Fruit fly (Drosophila melanogaster) whole organism, wandering third instar larva: ENCODE measurements around the gene Eo.

Experiments used
- OdsH ChIP-seq: fragments of 200-800 bp; sonication (Bioruptor generic); optimal IDR thresholded peaks from 2 replicates; lab custom pipeline; 2016; ENCODE audit warnings: missing biosample characterization, mild to moderate bottlenecking, missing genetic modification characterization
- Rel ChIP-seq, 2 experiments: fragments of 200-800 bp; sonication (Bioruptor generic) in 1 of 2; optimal IDR thresholded peaks; 2 replicates in 1 of 2; 3 replicates in 1 of 2; lab custom pipeline; 2016 to 2019; ENCODE audit warnings: mild to moderate bottlenecking in 2 of 2, missing biosample characterization in 2 of 2, missing genetic modification characterization in 2 of 2, moderate library complexity in 1 of 2
- Sp1 ChIP-seq: fragments of 200-800 bp; sonication (Bioruptor generic); optimal IDR thresholded peaks from 3 replicates; lab custom pipeline; 2019; ENCODE audit warnings: missing biosample characterization, mild to moderate bottlenecking, missing genetic modification characterization, moderate library complexity
- br ChIP-seq: fragments of 200-800 bp; sonication (Bioruptor generic); optimal IDR thresholded peaks from 2 replicates; lab custom pipeline; 2016; ENCODE audit warnings: missing biosample characterization, missing genetic modification characterization
- ey ChIP-seq: fragments of 200-800 bp; sonication (Bioruptor generic); optimal IDR thresholded peaks from 2 replicates; lab custom pipeline; 2016; ENCODE audit warnings: missing biosample characterization, missing genetic modification characterization
- h ChIP-seq: fragments of 200-800 bp; sonication (Bioruptor generic); optimal IDR thresholded peaks from 3 replicates; lab custom pipeline; 2016; ENCODE audit warnings: missing biosample characterization, mild to moderate bottlenecking, missing genetic modification characterization
- sage ChIP-seq: fragments of 200-800 bp; sonication (Bioruptor generic); optimal IDR thresholded peaks from 2 replicates; lab custom pipeline; 2016; ENCODE audit warnings: missing biosample characterization, mild to moderate bottlenecking, missing genetic modification characterization

DNA sequence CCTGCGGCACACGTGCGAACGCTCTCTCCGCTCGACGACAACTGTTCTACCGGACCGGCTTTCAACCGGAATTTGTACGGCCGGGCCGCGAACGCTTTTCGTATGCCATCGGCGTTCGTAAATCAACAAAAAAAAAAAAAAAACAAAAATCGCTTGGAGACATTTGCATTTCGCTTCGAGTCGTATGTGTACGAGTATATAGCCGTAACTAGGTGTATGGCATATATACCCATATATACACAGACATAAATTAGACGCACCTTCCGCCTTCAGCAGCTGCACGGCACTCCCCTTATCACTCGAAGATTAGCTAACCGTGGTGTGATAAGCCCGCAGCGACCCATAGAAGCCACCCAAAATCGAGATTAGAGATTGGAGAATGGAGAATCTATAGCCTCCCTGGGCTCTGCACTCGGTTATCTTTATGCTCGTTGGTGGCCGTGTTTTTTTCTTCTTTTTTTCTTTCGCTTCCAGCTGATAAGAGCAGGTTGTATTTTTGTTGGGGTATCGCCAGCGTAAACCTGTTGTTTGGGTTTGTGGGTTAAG lies 13.0 kb downstream of the Eo start, which contains the start of gene CG9512:
- TF ChIP-seq sage (GFP tag; lab: Kevin White, UChicago), result no peak
- no peak for TF ChIP-seq Sp1 (GFP tag; lab: Kevin White, UChicago)
- TF ChIP-seq ey (GFP tag; lab: Kevin White, UChicago), result no peak
- no peak for TF ChIP-seq OdsH
- no peak for TF ChIP-seq Rel (GFP tag; optimal IDR thresholded peaks at IDR 0.05; lab: Kevin White, UChicago)
- no peak for TF ChIP-seq Rel (tag; optimal IDR thresholded peaks at IDR 0.05; lab: Kevin White, UChicago)
- no peak for TF ChIP-seq br (GFP tag; lab: Kevin White, UChicago)
- no peak for TF ChIP-seq h (GFP tag; lab: Kevin White, UChicago)
